Worm (Caenorhabditis elegans): ENCODE results near the gene srh-173.

The srh-173 gene

ce11 chrV:19997481-19997880 is 24.4 kb downstream of the srh-173 start:
- TF ChIP-seq ref-1 (GFP tag; conservative IDR thresholded peaks at IDR 0.05) (no peak), med-1 (GFP tag; optimal IDR thresholded peaks at IDR 0.05; ENCODE audit: insufficient read depth) (no peak), flt-1 (GFP tag; IDR thresholded peaks at IDR 0.05) (no peak), ztf-29 (GFP tag; IDR thresholded peaks at IDR 0.05) (no peak), cog-1 (tag; optimal IDR thresholded peaks at IDR 0.05) (no peak), T22C8.4 (GFP tag; IDR thresholded peaks at IDR 0.05) (no peak), ztf-23 (GFP tag; IDR thresholded peaks at IDR 0.05) (no peak), tab-1 (GFP tag; IDR thresholded peaks at IDR 0.05) (no peak), klf-2 (GFP tag; conservative IDR thresholded peaks at IDR 0.05) (no peak)

ce11 chrV:19998203-19998836 is 25.2 kb downstream of the srh-173 start:
- no peak for TF ChIP-seq ztf-23 (GFP tag; IDR thresholded peaks at IDR 0.05)
- TF ChIP-seq cog-1 (tag; optimal IDR thresholded peaks at IDR 0.05), result no peak
- peak; percentile 89; the same call in 1 of the 2 replicates for TF ChIP-seq ztf-29 (GFP tag; IDR thresholded peaks at IDR 0.05)
- TF ChIP-seq T22C8.4 (GFP tag; IDR thresholded peaks at IDR 0.05), result peak; percentile 81

- TF ChIP-seq T22C8.4 (GFP tag; IDR thresholded peaks at IDR 0.05) (0 out of 2 replicates have a peak, but pooled peaks have one; percentile 36), flt-1 (GFP tag; IDR thresholded peaks at IDR 0.05) (no peak), tab-1 (GFP tag; IDR thresholded peaks at IDR 0.05) (no peak), med-1 (GFP tag; optimal IDR thresholded peaks at IDR 0.05; ENCODE audit: insufficient read depth) (no peak), ztf-29 (GFP tag; IDR thresholded peaks at IDR 0.05) (no peak), ztf-23 (GFP tag; IDR thresholded peaks at IDR 0.05) (no peak)
Observed at ce11 chrV:19999100-19999499, 26.0 kb downstream of the srh-173 start.

ce11 chrV:19999789-20000188 is 26.7 kb downstream of the srh-173 start:
- no peak for TF ChIP-seq ztf-29 (GFP tag; IDR thresholded peaks at IDR 0.05)
- no peak for TF ChIP-seq T22C8.4 (GFP tag; IDR thresholded peaks at IDR 0.05)
- TF ChIP-seq tab-1 (GFP tag; IDR thresholded peaks at IDR 0.05), result no peak
- no peak for TF ChIP-seq med-1 (GFP tag; optimal IDR thresholded peaks at IDR 0.05; ENCODE audit: insufficient read depth)
- TF ChIP-seq ref-1 (GFP tag; conservative IDR thresholded peaks at IDR 0.05), result no peak
- TF ChIP-seq cog-1 (tag; optimal IDR thresholded peaks at IDR 0.05), result no peak
- TF ChIP-seq flt-1 (GFP tag; IDR thresholded peaks at IDR 0.05), result no peak
- no peak for TF ChIP-seq klf-2 (GFP tag; conservative IDR thresholded peaks at IDR 0.05)
- no peak for TF ChIP-seq ztf-23 (GFP tag; IDR thresholded peaks at IDR 0.05)

- TF ChIP-seq ztf-29 (GFP tag; IDR thresholded peaks at IDR 0.05) (no peak), T22C8.4 (GFP tag; IDR thresholded peaks at IDR 0.05) (no peak), med-1 (GFP tag; optimal IDR thresholded peaks at IDR 0.05; ENCODE audit: insufficient read depth) (no peak)
Observed at ce11 chrV:20000639-20001038, 27.6 kb downstream of the srh-173 start.

ce11 chrV:20002194-20002593 is 29.1 kb downstream of the srh-173 start:
- no peak for TF ChIP-seq ztf-23 (GFP tag; IDR thresholded peaks at IDR 0.05)
- TF ChIP-seq ztf-29 (GFP tag; IDR thresholded peaks at IDR 0.05), result peak; percentile 76; the same call in 1 of the 2 replicates

- TF ChIP-seq ref-1 (GFP tag; conservative IDR thresholded peaks at IDR 0.05) (no peak), flt-1 (GFP tag; IDR thresholded peaks at IDR 0.05) (no peak), ztf-23 (GFP tag; IDR thresholded peaks at IDR 0.05) (no peak), T22C8.4 (GFP tag; IDR thresholded peaks at IDR 0.05) (no peak), cog-1 (tag; optimal IDR thresholded peaks at IDR 0.05) (no peak), tab-1 (GFP tag; IDR thresholded peaks at IDR 0.05) (no peak), med-1 (GFP tag; optimal IDR thresholded peaks at IDR 0.05; ENCODE audit: insufficient read depth) (no peak), klf-2 (GFP tag; conservative IDR thresholded peaks at IDR 0.05) (no peak), ztf-29 (GFP tag; IDR thresholded peaks at IDR 0.05) (no peak)
Observed at ce11 chrV:20004385-20004784, 31.3 kb downstream of the srh-173 start, which contains the start of gene unc-51. unc-51 (minus strand) TSS chrV:20004485.

ce11 chrV:20005724-20006132 is 32.6 kb downstream of the srh-173 start:
- no peak for TF ChIP-seq ztf-29 (GFP tag; IDR thresholded peaks at IDR 0.05)
- peak; percentile 84 for TF ChIP-seq T22C8.4 (GFP tag; IDR thresholded peaks at IDR 0.05)
- TF ChIP-seq cog-1 (tag; optimal IDR thresholded peaks at IDR 0.05), result peak; percentile 4
- TF ChIP-seq ztf-23 (GFP tag; IDR thresholded peaks at IDR 0.05), result no peak
- 0 out of 2 replicates have a peak, but pooled peaks have one; percentile 19 for TF ChIP-seq tab-1 (GFP tag; IDR thresholded peaks at IDR 0.05)

- TF ChIP-seq ref-1 (GFP tag; conservative IDR thresholded peaks at IDR 0.05) (no peak), ztf-29 (GFP tag; IDR thresholded peaks at IDR 0.05) (no peak), flt-1 (GFP tag; IDR thresholded peaks at IDR 0.05) (no peak), klf-2 (GFP tag; conservative IDR thresholded peaks at IDR 0.05) (no peak), T22C8.4 (GFP tag; IDR thresholded peaks at IDR 0.05) (no peak), med-1 (GFP tag; optimal IDR thresholded peaks at IDR 0.05; ENCODE audit: insufficient read depth) (no peak), ztf-23 (GFP tag; IDR thresholded peaks at IDR 0.05) (no peak), tab-1 (GFP tag; IDR thresholded peaks at IDR 0.05) (no peak), cog-1 (tag; optimal IDR thresholded peaks at IDR 0.05) (no peak)
Observed at ce11 chrV:20007470-20007869, 34.4 kb downstream of the srh-173 start, which contains the start of gene Y60A3A.23. Y60A3A.23 (plus strand) TSS chrV:20007770.

ce11 chrV:20011199-20011598 is 38.1 kb downstream of the srh-173 start:
- TF ChIP-seq ref-1 (GFP tag; conservative IDR thresholded peaks at IDR 0.05), result no peak
- TF ChIP-seq med-1 (GFP tag; optimal IDR thresholded peaks at IDR 0.05; ENCODE audit: insufficient read depth), result no peak
- no peak for TF ChIP-seq ztf-23 (GFP tag; IDR thresholded peaks at IDR 0.05)
- no peak for TF ChIP-seq tab-1 (GFP tag; IDR thresholded peaks at IDR 0.05)
- no peak for TF ChIP-seq flt-1 (GFP tag; IDR thresholded peaks at IDR 0.05)
- no peak for TF ChIP-seq T22C8.4 (GFP tag; IDR thresholded peaks at IDR 0.05)
- TF ChIP-seq ztf-29 (GFP tag; IDR thresholded peaks at IDR 0.05), result no peak
- no peak for TF ChIP-seq klf-2 (GFP tag; conservative IDR thresholded peaks at IDR 0.05)
- TF ChIP-seq cog-1 (tag; optimal IDR thresholded peaks at IDR 0.05), result no peak

All from whole organism, midembryonic.